Worm (Caenorhabditis elegans) whole organism, young adult: ENCODE results near the gene T12A7.6.

Experiments
- C17E4.6 ChIP-seq: fragments of 200-800 bp; sonication (Bioruptor generic); IDR thresholded peaks from 2 replicates; pipeline ENCODE4 v1.3.6; 2022; ENCODE audit warnings: missing genetic modification reagents, missing genetic modification characterization, missing compliant biosample characterization
- aptf-2 ChIP-seq: fragments of 200-800 bp; sonication (Bioruptor generic); conservative IDR thresholded peaks from 2 replicates; pipeline ENCODE4 v1.3.6; 2022; ENCODE audit warnings: missing genetic modification reagents, missing genetic modification characterization, missing compliant biosample characterization
- egl-44 ChIP-seq: fragments of 200-800 bp; sonication (Bioruptor generic); IDR thresholded peaks from 2 replicates; pipeline ENCODE4 v1.3.6; 2022; ENCODE audit warnings: missing genetic modification reagents, missing genetic modification characterization, missing compliant biosample characterization
- egrh-3 ChIP-seq: fragments of 200-800 bp; sonication (Bioruptor generic); IDR thresholded peaks from 2 replicates; pipeline ENCODE4 v1.3.6; 2022; ENCODE audit warnings: missing genetic modification reagents, missing genetic modification characterization, missing compliant biosample characterization
- him-1 ChIP-seq: sonication (generic microtip); optimal IDR thresholded peaks from 2 replicates; lab custom pipeline; 2016; ENCODE audit warnings: missing genotype, missing genetic modification reagents, missing genetic modification characterization, missing compliant biosample characterization
- hsf-1 ChIP-seq: fragments of 200-800 bp; sonication (Bioruptor generic); IDR thresholded peaks from 2 replicates; pipeline ENCODE4 v1.3.6; 2022; ENCODE audit warnings: missing genetic modification reagents, missing genetic modification characterization, missing compliant biosample characterization
- mcd-1 ChIP-seq: fragments of 200-800 bp; sonication (Bioruptor generic); IDR thresholded peaks from 2 replicates; pipeline ENCODE4 v1.3.6; 2022; ENCODE audit warnings: missing genetic modification reagents, missing genetic modification characterization, missing compliant biosample characterization
- rcor-1 ChIP-seq: fragments of 200-800 bp; sonication (Bioruptor generic); IDR thresholded peaks from 2 replicates; pipeline ENCODE4 v1.3.6; 2022; ENCODE audit warnings: missing genetic modification reagents, missing genetic modification characterization, missing compliant biosample characterization

ce11 chrIV:11759852-11760251, 10.8 kb downstream of the T12A7.6 start:
- no peak for TF ChIP-seq mcd-1 (GFP tag; lab: Robert Waterston, UW)
- no peak for TF ChIP-seq rcor-1 (GFP tag; lab: Robert Waterston, UW)
- TF ChIP-seq egl-44 (GFP tag; lab: Robert Waterston, UW): no peak
- no peak for TF ChIP-seq egrh-3 (GFP tag; lab: Robert Waterston, UW)
- no peak for TF ChIP-seq him-1
- no peak for TF ChIP-seq C17E4.6 (GFP tag; lab: Robert Waterston, UW)
- TF ChIP-seq hsf-1 (GFP tag; lab: Robert Waterston, UW): no peak
- no peak for TF ChIP-seq aptf-2 (GFP tag; lab: Robert Waterston, UW)
